Worm (Caenorhabditis elegans): Measurements from ENCODE around the gene W06D11.5.

Gene W06D11.5

ce11 chrX:12280477-12280876 lies 19.5 kb upstream of the W06D11.5 start, which contains the start of gene C04B4.1:
Gene C04B4.1 (plus strand): TSS chrX:12280777.
- TF ChIP-seq nhr-28 (tag; optimal IDR thresholded peaks at IDR 0.05) (no peak), ceh-83 (GFP tag; optimal IDR thresholded peaks at IDR 0.05) (no peak), nhr-2 (tag; optimal IDR thresholded peaks at IDR 0.05) (no peak), mls-2 (tag; optimal IDR thresholded peaks at IDR 0.05) (no peak), drap-1 (GFP tag; optimal IDR thresholded peaks at IDR 0.05) (no peak), unc-62 (GFP tag; optimal IDR thresholded peaks at IDR 0.05) (no peak)

ce11 chrX:12282911-12283310 lies 17.0 kb upstream of the W06D11.5 start, which contains the start of gene C04B4.2:
Gene C04B4.2 (plus strand): TSS chrX:12283281.
- TF ChIP-seq unc-39 (tag; optimal IDR thresholded peaks at IDR 0.05) (no peak), mab-5 (tag; optimal IDR thresholded peaks at IDR 0.05) (no peak), nhr-76 (tag; optimal IDR thresholded peaks at IDR 0.05) (no peak), nhr-2 (tag; optimal IDR thresholded peaks at IDR 0.05) (no peak), ztf-11 (tag; optimal IDR thresholded peaks at IDR 0.05) (no peak), ceh-43 (GFP tag; optimal IDR thresholded peaks at IDR 0.05) (no peak), ceh-39 (tag; optimal IDR thresholded peaks at IDR 0.05) (no peak), elt-1 (tag; optimal IDR thresholded peaks at IDR 0.05; ENCODE audit: borderline replicate concordance, insufficient read depth) (no peak), lsy-2 (tag; optimal IDR thresholded peaks at IDR 0.05) (no peak), mep-1 (tag; optimal IDR thresholded peaks at IDR 0.05) (no peak), elt-3 (tag; optimal IDR thresholded peaks at IDR 0.05) (no peak), tbx-8 (GFP tag; optimal IDR thresholded peaks at IDR 0.05) (no peak)

DNA sequence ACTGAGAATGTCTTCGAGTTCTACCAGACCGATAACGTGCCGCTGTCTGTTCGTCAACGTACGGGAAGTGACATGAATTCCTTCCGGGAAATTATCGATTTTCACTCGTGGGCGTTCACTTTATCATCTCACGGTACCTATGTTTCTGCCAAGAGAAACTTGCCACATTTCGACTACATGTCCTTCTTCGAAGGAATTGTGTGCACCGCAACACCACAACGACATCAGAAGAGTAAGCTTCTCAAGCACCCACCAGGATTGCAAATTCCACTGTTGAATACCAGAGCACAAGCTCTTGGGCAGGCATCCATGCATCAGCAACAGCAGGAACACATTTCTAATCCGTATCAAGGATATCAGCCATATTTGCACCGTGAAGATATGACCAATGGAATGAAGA lies 15.8 kb upstream of the W06D11.5 start:
- no peak for TF ChIP-seq ceh-39 (tag; optimal IDR thresholded peaks at IDR 0.05)
- TF ChIP-seq cnd-1 (tag; optimal IDR thresholded peaks at IDR 0.05): no peak
- TF ChIP-seq nhr-12 (tag; optimal IDR thresholded peaks at IDR 0.05): no peak
- no peak for TF ChIP-seq ztf-11 (tag; optimal IDR thresholded peaks at IDR 0.05)
- no peak for TF ChIP-seq mep-1 (tag; optimal IDR thresholded peaks at IDR 0.05)
- TF ChIP-seq unc-62 (GFP tag; optimal IDR thresholded peaks at IDR 0.05): no peak
- no peak for TF ChIP-seq hlh-1 (tag; optimal IDR thresholded peaks at IDR 0.05)
- TF ChIP-seq ceh-83 (GFP tag; optimal IDR thresholded peaks at IDR 0.05): no peak

ce11 chrX:12285496-12285895 lies 14.4 kb upstream of the W06D11.5 start, which contains the start of gene lips-2:
Gene lips-2 (plus strand): TSS chrX:12285796.
- TF ChIP-seq nhr-12 (tag; optimal IDR thresholded peaks at IDR 0.05) (no peak), pha-4 (tag; optimal IDR thresholded peaks at IDR 0.05) (no peak), M03D4.4 (tag; optimal IDR thresholded peaks at IDR 0.05) (no peak), sem-2 (GFP tag; optimal IDR thresholded peaks at IDR 0.05) (no peak), nhr-237 (tag; optimal IDR thresholded peaks at IDR 0.05) (no peak), nhr-76 (tag; optimal IDR thresholded peaks at IDR 0.05) (no peak), drap-1 (GFP tag; optimal IDR thresholded peaks at IDR 0.05) (no peak), unc-39 (tag; optimal IDR thresholded peaks at IDR 0.05) (no peak), tbx-8 (GFP tag; optimal IDR thresholded peaks at IDR 0.05) (no peak), ceh-43 (GFP tag; optimal IDR thresholded peaks at IDR 0.05) (no peak), blmp-1 (tag; optimal IDR thresholded peaks at IDR 0.05) (no peak), cnd-1 (tag; optimal IDR thresholded peaks at IDR 0.05) (no peak), elt-3 (tag; optimal IDR thresholded peaks at IDR 0.05) (no peak), snpc-4 (tag; optimal IDR thresholded peaks at IDR 0.05) (no peak), ces-1 (GFP tag; optimal IDR thresholded peaks at IDR 0.05) (no peak), lin-32 (GFP tag; optimal IDR thresholded peaks at IDR 0.05) (no peak), mls-2 (tag; optimal IDR thresholded peaks at IDR 0.05) (no peak), unc-120 (tag; optimal IDR thresholded peaks at IDR 0.05; ENCODE audit: poor library complexity, severe bottlenecking) (no peak), ceh-83 (GFP tag; optimal IDR thresholded peaks at IDR 0.05) (no peak)

- TF ChIP-seq unc-39 (tag; optimal IDR thresholded peaks at IDR 0.05) (no peak), ztf-11 (tag; optimal IDR thresholded peaks at IDR 0.05) (no peak), lsy-2 (tag; optimal IDR thresholded peaks at IDR 0.05) (no peak), sem-2 (GFP tag; optimal IDR thresholded peaks at IDR 0.05) (no peak), nhr-28 (tag; optimal IDR thresholded peaks at IDR 0.05) (no peak), ceh-43 (GFP tag; optimal IDR thresholded peaks at IDR 0.05) (no peak), sptf-1 (tag; optimal IDR thresholded peaks at IDR 0.05) (no peak), tbx-8 (GFP tag; optimal IDR thresholded peaks at IDR 0.05) (no peak), mls-2 (tag; optimal IDR thresholded peaks at IDR 0.05) (no peak), elt-1 (tag; optimal IDR thresholded peaks at IDR 0.05; ENCODE audit: borderline replicate concordance, insufficient read depth) (no peak), lin-13 (tag; optimal IDR thresholded peaks at IDR 0.05) (no peak), ces-1 (GFP tag; optimal IDR thresholded peaks at IDR 0.05) (no peak), elt-3 (tag; optimal IDR thresholded peaks at IDR 0.05) (no peak), hlh-1 (tag; optimal IDR thresholded peaks at IDR 0.05) (no peak), mab-5 (tag; optimal IDR thresholded peaks at IDR 0.05) (no peak), pha-4 (tag; optimal IDR thresholded peaks at IDR 0.05) (no peak)
Measured at ce11 chrX:12288254-12288653, 11.7 kb upstream of the W06D11.5 start, which contains the start of gene C04B4.5. Gene C04B4.5 (minus strand): TSS chrX:12288354.

All from whole organism, mixed stage, embryonic.